Fruit fly (Drosophila melanogaster) whole organism, prepupa: ENCODE results near the gene CG14286.

ENCODE experiments used
- fkh ChIP-seq: fragments of 200-800 bp; sonication (Bioruptor generic); optimal IDR thresholded peaks from 3 replicates; lab custom pipeline; 2017; ENCODE audit warnings: missing biosample characterization, mild to moderate bottlenecking, missing genetic modification characterization, moderate library complexity
- svp ChIP-seq: fragments of 200-800 bp; sonication (Bioruptor generic); peaks from one replicate; lab custom pipeline; 2016; ENCODE audit warnings: missing biosample characterization, missing genetic modification characterization
- topi ChIP-seq: fragments of 200-800 bp; sonication (Bioruptor generic); optimal IDR thresholded peaks from 3 replicates; lab custom pipeline; 2016; ENCODE audit warnings: missing biosample characterization, missing genetic modification characterization
- vri ChIP-seq: fragments of 200-800 bp; sonication (Bioruptor generic); optimal IDR thresholded peaks from 3 replicates; lab custom pipeline; 2016; ENCODE audit warnings: missing biosample characterization, mild to moderate bottlenecking, missing genetic modification characterization

- peak; percentile 62 for TF ChIP-seq svp (GFP tag; lab: Kevin White, UChicago)
- peak; percentile 69 for TF ChIP-seq fkh (GFP tag; lab: Kevin White, UChicago)
- no peak for TF ChIP-seq topi
- no peak for TF ChIP-seq vri
Measured at dm6 chr3R:18999906-19000451, 23.9 kb upstream of the CG14286 start.
